Worm (Caenorhabditis elegans): ENCODE measurements around the gene pcyt-1.

- no peak for TF ChIP-seq B0336.3 (GFP tag; IDR thresholded peaks at IDR 0.05)
- TF ChIP-seq efl-1 (GFP tag; optimal IDR thresholded peaks at IDR 0.05) = no peak
- TF ChIP-seq madf-8 (GFP tag; conservative IDR thresholded peaks at IDR 0.05) = no peak
- TF ChIP-seq ceh-79 (tag; optimal IDR thresholded peaks at IDR 0.05) = no peak
- TF ChIP-seq F39B2.1 (GFP tag; IDR thresholded peaks at IDR 0.05) = no peak
- no peak for TF ChIP-seq let-526 (GFP tag; IDR thresholded peaks at IDR 0.05)
- no peak for TF ChIP-seq mes-4 (tag; optimal IDR thresholded peaks at IDR 0.05)
- TF ChIP-seq Y79H2A.3 (GFP tag; conservative IDR thresholded peaks at IDR 0.05) = no peak
- no peak for TF ChIP-seq nfya-1 (tag; optimal IDR thresholded peaks at IDR 0.05; ENCODE audit: borderline replicate concordance, insufficient read depth)
These were observed 32.1 kb upstream of the pcyt-1 start, which contains the start of gene glb-16 for ce11 chrX:7540033-7540432.

Data from whole organism, young adult.